Worm (Caenorhabditis elegans): ENCODE results near the gene nlp-13.
"Not testable (repeated sequence)": the region's sequence is repeated elsewhere in the genome, so short reads cannot be mapped to it uniquely, and the experiment has no call there.

- TF ChIP-seq lin-15B (tag; optimal IDR thresholded peaks at IDR 0.05); hmg-11 (tag; optimal IDR thresholded peaks at IDR 0.05); fkh-10 (GFP tag; optimal IDR thresholded peaks at IDR 0.05); snpc-4 (tag; optimal IDR thresholded peaks at IDR 0.05); pha-4 (tag; optimal IDR thresholded peaks at IDR 0.05); ama-1 (optimal IDR thresholded peaks at IDR 0.05); mdl-1 (tag; optimal IDR thresholded peaks at IDR 0.05); ztf-4 (tag; optimal IDR thresholded peaks at IDR 0.05): not testable (repeated sequence)
Measured at ce11 chrV:4278735-4279134, 42.5 kb downstream of the nlp-13 start, which contains the start of gene srt-20.

Data from whole organism, L3 larva.